Fruit fly (Drosophila melanogaster): Measurements from ENCODE around the gene JhI-21.

The JhI-21 gene

DNA sequence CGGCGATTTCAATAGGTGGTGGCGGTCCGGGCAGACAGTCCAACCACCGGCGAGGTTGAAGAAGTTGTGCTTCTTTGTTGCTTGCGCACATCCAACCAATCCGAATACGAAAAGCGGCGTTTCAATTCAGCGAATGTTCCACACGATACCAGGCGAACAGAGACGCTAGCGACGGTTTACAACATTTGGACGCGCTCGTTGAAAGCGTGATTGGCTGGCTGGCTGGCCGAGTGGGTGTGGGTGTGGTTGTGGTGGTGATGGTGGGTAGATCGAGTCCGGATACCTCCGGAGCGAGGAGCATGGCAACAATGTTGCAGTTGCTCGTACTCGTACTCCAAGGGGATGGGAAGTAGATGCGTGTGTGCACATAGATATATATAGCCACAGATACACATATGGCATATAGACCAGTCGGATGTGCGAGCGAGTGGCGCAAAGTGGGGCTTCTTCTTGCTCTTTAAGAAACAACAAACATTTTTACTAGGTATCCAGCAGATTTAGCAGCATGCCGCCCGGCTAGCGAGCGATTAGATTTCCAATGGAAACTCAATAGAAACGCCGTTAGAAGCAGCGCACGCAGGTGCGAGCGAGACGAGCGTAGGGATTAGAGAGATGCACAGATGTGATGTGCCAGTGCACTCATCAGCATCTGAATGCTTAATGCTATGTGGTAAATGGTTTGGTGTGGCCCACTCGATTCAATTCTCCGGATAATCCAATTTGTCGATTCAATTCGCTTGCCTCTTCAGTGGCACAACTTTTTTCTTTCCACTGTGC lies 45.6 kb downstream of the JhI-21 start (continued):
- TF ChIP-seq fd59A (GFP tag; optimal IDR thresholded peaks at IDR 0.05) (no peak), CG6854 (GFP tag; optimal IDR thresholded peaks at IDR 0.05) (peak; percentile 67), vri (GFP tag; optimal IDR thresholded peaks at IDR 0.05) (no peak), CG7368 (GFP tag; optimal IDR thresholded peaks at IDR 0.05) (no peak), fkh (GFP tag; optimal IDR thresholded peaks at IDR 0.05) (peak; percentile 58), Lpt (GFP tag; optimal IDR thresholded peaks at IDR 0.05) (peak; percentile 69), Eip78C (GFP tag) (peak; percentile 68), Eip93F (GFP tag; optimal IDR thresholded peaks at IDR 0.05) (no peak), dsx (GFP tag; optimal IDR thresholded peaks at IDR 0.05; ENCODE audit: poor library complexity, severe bottlenecking) (peak; percentile 100), CG10669 (GFP tag; optimal IDR thresholded peaks at IDR 0.05) (no peak), spab (GFP tag; optimal IDR thresholded peaks at IDR 0.05) (no peak), CG11902 (GFP tag; optimal IDR thresholded peaks at IDR 0.05) (no peak), topi (GFP tag; optimal IDR thresholded peaks at IDR 0.05) (no peak), acj6 (GFP tag; optimal IDR thresholded peaks at IDR 0.05) (no peak), lz (GFP tag; optimal IDR thresholded peaks at IDR 0.05) (no peak), salr (GFP tag; optimal IDR thresholded peaks at IDR 0.05) (no peak), CG8319 (GFP tag; optimal IDR thresholded peaks at IDR 0.05) (no peak), Eip75B (GFP tag; optimal IDR thresholded peaks at IDR 0.05) (peak; percentile 9), CG10631 (GFP tag; optimal IDR thresholded peaks at IDR 0.05) (no peak), CG11762 (GFP tag; optimal IDR thresholded peaks at IDR 0.05; ENCODE audit: insufficient read depth) (no peak), Gug (GFP tag; IDR thresholded peaks at IDR 0.05) (no peak)

DNA sequence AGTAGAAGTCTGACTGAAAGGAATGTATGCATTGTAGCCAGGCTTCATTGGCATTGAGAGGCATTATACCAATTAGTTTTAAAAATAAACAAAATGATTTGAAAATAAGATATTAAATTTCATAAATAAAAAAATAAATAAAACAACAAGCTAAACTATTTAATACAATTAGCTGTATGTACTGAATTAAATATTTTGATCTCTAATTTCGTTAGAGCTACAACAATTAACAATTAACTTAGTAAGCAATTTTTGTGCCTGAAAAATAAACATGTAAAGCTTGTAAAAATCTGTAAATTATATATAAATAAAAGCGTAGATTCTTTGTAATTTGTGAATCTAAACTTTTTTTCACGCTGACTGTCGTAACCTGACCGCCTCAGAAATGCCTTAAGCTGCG lies 48.0 kb downstream of the JhI-21 start, which contains the start of gene Rh5:
TSS of gene Rh5 (plus strand) at position 301 of the 400 bp plus-strand sequence.
- TF ChIP-seq pdm3 (GFP tag; optimal IDR thresholded peaks at IDR 0.05) (no peak), Hr4 (GFP tag; optimal IDR thresholded peaks at IDR 0.05) (no peak)

DNA sequence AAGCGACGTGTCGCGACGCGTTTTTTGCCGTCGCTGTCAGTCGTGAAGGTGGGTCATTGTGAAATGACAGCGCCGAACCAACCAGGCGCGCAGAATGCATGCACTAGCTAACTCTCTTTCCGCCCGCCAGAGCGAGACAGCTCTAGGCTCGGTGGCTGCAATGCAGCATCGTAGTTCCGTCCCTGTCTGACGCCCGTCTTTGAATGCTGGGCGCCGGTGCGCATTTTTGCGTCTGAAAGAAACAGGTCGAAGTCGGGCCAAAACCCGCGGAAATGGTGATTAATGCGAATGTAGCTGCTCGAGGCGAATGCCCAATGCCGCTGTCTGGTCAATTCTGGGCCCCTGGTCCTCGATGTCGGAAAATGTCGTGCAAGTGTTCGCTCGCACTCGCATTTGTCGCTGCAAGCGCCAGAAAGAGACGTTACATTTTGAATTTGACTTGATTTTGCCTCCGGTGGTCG lies 48.5 kb downstream of the JhI-21 start:
- TF ChIP-seq fd85E (GFP tag; optimal IDR thresholded peaks at IDR 0.05) (peak; percentile 78), CG6854 (GFP tag; optimal IDR thresholded peaks at IDR 0.05) (peak; percentile 90), esn (GFP tag; optimal IDR thresholded peaks at IDR 0.05) (peak; percentile 53), pdm3 (GFP tag; optimal IDR thresholded peaks at IDR 0.05) (peak; percentile 67), Smox (GFP tag; optimal IDR thresholded peaks at IDR 0.05) (peak; percentile 66), fd59A (GFP tag; optimal IDR thresholded peaks at IDR 0.05) (peak; percentile 27), Hr38 (GFP tag; optimal IDR thresholded peaks at IDR 0.05) (no peak), CG9139 (GFP tag; optimal IDR thresholded peaks at IDR 0.05) (peak; percentile 70), CG32006 (GFP tag; optimal IDR thresholded peaks at IDR 0.05) (peak; percentile 68), Gug (GFP tag; IDR thresholded peaks at IDR 0.05) (no peak), CG11294 (GFP tag; IDR thresholded peaks at IDR 0.05) (no peak), Ets21C (GFP tag; optimal IDR thresholded peaks at IDR 0.05) (peak; percentile 18), acj6 (GFP tag; optimal IDR thresholded peaks at IDR 0.05) (peak; percentile 17), Eip75B (GFP tag; optimal IDR thresholded peaks at IDR 0.05) (peak; percentile 74), CG1621 (tag; optimal IDR thresholded peaks at IDR 0.05) (peak; percentile 80), lz (GFP tag; optimal IDR thresholded peaks at IDR 0.05) (peak; percentile 49), Sox102F (GFP tag; optimal IDR thresholded peaks at IDR 0.05) (peak; percentile 68), CG6808 (GFP tag; optimal IDR thresholded peaks at IDR 0.05) (peak; percentile 82), topi (GFP tag; optimal IDR thresholded peaks at IDR 0.05) (peak; percentile 76), Lpt (GFP tag; optimal IDR thresholded peaks at IDR 0.05) (peak; percentile 91), Eip78C (GFP tag) (peak; percentile 91), ss (GFP tag; optimal IDR thresholded peaks at IDR 0.05) (peak; percentile 86), net (GFP tag; optimal IDR thresholded peaks at IDR 0.05) (peak; percentile 75), CG4318 (GFP tag; optimal IDR thresholded peaks at IDR 0.05) (no peak), Sox14 (GFP tag; optimal IDR thresholded peaks at IDR 0.05) (peak; percentile 80), dac (GFP tag; optimal IDR thresholded peaks at IDR 0.05) (peak; percentile 42), Ets96B (tag; optimal IDR thresholded peaks at IDR 0.05) (peak; percentile 61), Eip93F (GFP tag; optimal IDR thresholded peaks at IDR 0.05) (no peak), vri (GFP tag; optimal IDR thresholded peaks at IDR 0.05) (no peak), OdsH (GFP tag; optimal IDR thresholded peaks at IDR 0.05) (peak; percentile 24), cyc (GFP tag; optimal IDR thresholded peaks at IDR 0.05) (peak; percentile 35), Sox15 (GFP tag; optimal IDR thresholded peaks at IDR 0.05) (no peak), CG15336 (GFP tag; IDR thresholded peaks at IDR 0.05) (no peak), svp (GFP tag) (peak; percentile 99), CG10631 (GFP tag; optimal IDR thresholded peaks at IDR 0.05) (no peak)
